Worm (Caenorhabditis elegans): Measurements from ENCODE around the gene ugt-14.

ugt-14 gene

DNA sequence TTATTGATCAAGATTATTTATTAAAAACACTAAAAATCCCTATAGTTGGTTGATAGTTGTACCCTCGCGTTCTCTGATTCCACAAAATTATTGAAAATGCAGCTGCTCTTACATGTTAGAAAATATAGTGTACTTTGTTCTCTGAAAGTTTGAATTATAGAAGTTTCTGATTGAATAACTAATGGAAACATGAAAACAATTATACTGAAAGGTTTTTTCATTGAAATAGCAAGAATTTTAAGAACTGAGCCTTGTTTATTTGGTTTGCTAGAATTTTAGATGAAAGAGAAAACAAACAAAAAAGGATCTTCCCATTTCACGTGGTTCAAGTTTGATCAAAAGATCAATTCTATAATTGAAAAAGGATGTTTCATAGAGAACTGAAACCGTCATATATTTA, 38.5 kb upstream of the ugt-14 start:
- TF ChIP-seq unc-62 (GFP tag; optimal IDR thresholded peaks at IDR 0.05) (no peak), ceh-39 (tag; optimal IDR thresholded peaks at IDR 0.05) (no peak), elt-3 (tag; optimal IDR thresholded peaks at IDR 0.05) (no peak), nhr-237 (tag; optimal IDR thresholded peaks at IDR 0.05) (no peak), ztf-11 (tag; optimal IDR thresholded peaks at IDR 0.05) (no peak), unc-120 (tag; optimal IDR thresholded peaks at IDR 0.05; ENCODE audit: poor library complexity, severe bottlenecking) (no peak), snpc-4 (tag; optimal IDR thresholded peaks at IDR 0.05) (no peak), tbx-8 (GFP tag; optimal IDR thresholded peaks at IDR 0.05) (no peak), lin-32 (GFP tag; optimal IDR thresholded peaks at IDR 0.05) (no peak), ces-1 (GFP tag; optimal IDR thresholded peaks at IDR 0.05) (no peak), nhr-28 (tag; optimal IDR thresholded peaks at IDR 0.05) (no peak), hlh-1 (tag; optimal IDR thresholded peaks at IDR 0.05) (no peak), unc-39 (tag; optimal IDR thresholded peaks at IDR 0.05) (no peak), ceh-43 (GFP tag; optimal IDR thresholded peaks at IDR 0.05) (no peak), zip-8 (tag; optimal IDR thresholded peaks at IDR 0.05) (no peak), pha-4 (tag; optimal IDR thresholded peaks at IDR 0.05) (no peak), cnd-1 (tag; optimal IDR thresholded peaks at IDR 0.05) (no peak), bed-3 (GFP tag; optimal IDR thresholded peaks at IDR 0.05) (no peak)

DNA sequence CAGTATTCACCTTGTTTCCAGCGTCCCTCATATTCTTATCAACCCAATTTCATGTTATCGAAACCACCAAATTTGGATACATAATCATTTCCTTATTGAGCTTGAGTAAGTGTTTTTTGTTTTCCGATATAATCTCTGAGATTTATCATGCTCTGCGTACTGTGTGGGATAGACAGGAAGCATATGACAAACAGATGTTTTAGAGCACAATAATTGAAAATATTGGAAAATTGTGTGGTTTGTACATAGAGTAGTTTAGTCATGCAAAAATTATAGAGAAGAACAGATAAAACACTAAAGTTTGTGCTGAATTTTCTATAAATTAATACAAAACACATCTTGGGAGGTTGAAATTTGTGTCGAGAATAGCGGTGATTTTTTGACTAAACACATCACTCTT, 37.4 kb upstream of the ugt-14 start:
- no peak for TF ChIP-seq nhr-28 (tag; optimal IDR thresholded peaks at IDR 0.05)
- TF ChIP-seq nhr-2 (tag; optimal IDR thresholded peaks at IDR 0.05) = no peak
- no peak for TF ChIP-seq drap-1 (GFP tag; optimal IDR thresholded peaks at IDR 0.05)
- TF ChIP-seq flh-1 (GFP tag; optimal IDR thresholded peaks at IDR 0.05) = no peak
- TF ChIP-seq ztf-11 (tag; optimal IDR thresholded peaks at IDR 0.05) = no peak
- no peak for TF ChIP-seq sptf-1 (tag; optimal IDR thresholded peaks at IDR 0.05)
- no peak for TF ChIP-seq ceh-43 (GFP tag; optimal IDR thresholded peaks at IDR 0.05)
- TF ChIP-seq lsy-2 (tag; optimal IDR thresholded peaks at IDR 0.05) = no peak
- TF ChIP-seq ces-1 (GFP tag; optimal IDR thresholded peaks at IDR 0.05) = no peak
- no peak for TF ChIP-seq snpc-4 (tag; optimal IDR thresholded peaks at IDR 0.05)
- TF ChIP-seq lin-32 (GFP tag; optimal IDR thresholded peaks at IDR 0.05) = no peak
- TF ChIP-seq mep-1 (tag; optimal IDR thresholded peaks at IDR 0.05) = no peak
- no peak for TF ChIP-seq blmp-1 (tag; optimal IDR thresholded peaks at IDR 0.05)
- TF ChIP-seq lin-13 (tag; optimal IDR thresholded peaks at IDR 0.05) = no peak
- no peak for TF ChIP-seq nhr-12 (tag; optimal IDR thresholded peaks at IDR 0.05)
- no peak for TF ChIP-seq cnd-1 (tag; optimal IDR thresholded peaks at IDR 0.05)
- TF ChIP-seq unc-62 (GFP tag; optimal IDR thresholded peaks at IDR 0.05) = no peak
- no peak for TF ChIP-seq ceh-83 (GFP tag; optimal IDR thresholded peaks at IDR 0.05)
- no peak for TF ChIP-seq nhr-76 (tag; optimal IDR thresholded peaks at IDR 0.05)

DNA sequence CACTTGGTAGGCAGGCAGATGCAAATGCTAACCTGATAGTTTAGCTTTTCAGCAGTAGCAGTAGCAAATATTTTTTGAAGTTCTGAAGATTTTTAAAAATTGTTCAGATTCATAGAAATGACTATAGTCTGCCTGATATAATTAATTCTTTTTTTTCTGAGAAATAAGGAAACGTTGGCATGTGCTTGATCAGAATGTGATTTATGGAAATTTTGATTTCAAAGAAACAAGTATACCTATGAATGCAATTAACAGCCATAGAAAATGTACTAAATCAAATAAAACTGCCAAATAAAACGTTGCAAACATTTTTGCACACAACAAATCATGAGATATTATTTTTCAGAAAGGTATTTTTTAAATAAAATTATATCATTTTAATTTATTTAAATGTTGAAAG, 35.4 kb upstream of the ugt-14 start:
- TF ChIP-seq lin-13 (tag; optimal IDR thresholded peaks at IDR 0.05) (no peak), mab-5 (tag; optimal IDR thresholded peaks at IDR 0.05) (no peak), ceh-39 (tag; optimal IDR thresholded peaks at IDR 0.05) (no peak), unc-39 (tag; optimal IDR thresholded peaks at IDR 0.05) (no peak), flh-1 (GFP tag; optimal IDR thresholded peaks at IDR 0.05) (no peak), elt-3 (tag; optimal IDR thresholded peaks at IDR 0.05) (no peak)

DNA sequence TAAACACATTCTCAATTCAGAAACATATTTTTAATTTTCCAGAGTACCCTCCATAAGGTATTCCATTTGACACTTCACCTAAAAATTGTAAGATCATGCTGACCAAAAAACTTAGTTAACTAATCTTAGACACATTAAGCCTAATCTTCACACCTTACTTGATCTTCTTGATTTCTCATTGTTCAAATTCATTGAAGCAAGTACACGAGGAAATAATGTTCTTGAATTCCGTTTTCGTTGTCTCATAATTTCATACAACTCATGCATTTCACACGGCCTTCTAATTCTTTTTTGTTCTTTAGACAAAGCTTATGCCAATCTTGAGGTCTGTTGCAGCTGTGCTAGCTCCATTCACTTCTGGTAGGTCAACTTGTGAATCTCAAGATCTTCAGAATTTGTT, 34.1 kb upstream of the ugt-14 start, which contains the start of gene srd-33:
srd-33 (plus strand) TSS at position 301 of the 400 bp plus-strand sequence.
- TF ChIP-seq nhr-237 (tag; optimal IDR thresholded peaks at IDR 0.05) (no peak), blmp-1 (tag; optimal IDR thresholded peaks at IDR 0.05) (no peak), bed-3 (GFP tag; optimal IDR thresholded peaks at IDR 0.05) (no peak), ceh-83 (GFP tag; optimal IDR thresholded peaks at IDR 0.05) (no peak), elt-1 (tag; optimal IDR thresholded peaks at IDR 0.05; ENCODE audit: borderline replicate concordance, insufficient read depth) (no peak), M03D4.4 (tag; optimal IDR thresholded peaks at IDR 0.05) (no peak), hlh-1 (tag; optimal IDR thresholded peaks at IDR 0.05) (no peak), drap-1 (GFP tag; optimal IDR thresholded peaks at IDR 0.05) (no peak), lin-13 (tag; optimal IDR thresholded peaks at IDR 0.05) (no peak), ztf-11 (tag; optimal IDR thresholded peaks at IDR 0.05) (no peak), lsy-2 (tag; optimal IDR thresholded peaks at IDR 0.05) (no peak), unc-120 (tag; optimal IDR thresholded peaks at IDR 0.05; ENCODE audit: poor library complexity, severe bottlenecking) (no peak), unc-39 (tag; optimal IDR thresholded peaks at IDR 0.05) (no peak), snpc-4 (tag; optimal IDR thresholded peaks at IDR 0.05) (no peak), mab-5 (tag; optimal IDR thresholded peaks at IDR 0.05) (no peak), lin-32 (GFP tag; optimal IDR thresholded peaks at IDR 0.05) (no peak), ceh-43 (GFP tag; optimal IDR thresholded peaks at IDR 0.05) (no peak), ham-2 (GFP tag; optimal IDR thresholded peaks at IDR 0.05) (no peak), cnd-1 (tag; optimal IDR thresholded peaks at IDR 0.05) (no peak), unc-62 (GFP tag; optimal IDR thresholded peaks at IDR 0.05) (no peak)
